Worm (Caenorhabditis elegans): Measurements from ENCODE around the gene Y73F8A.26.

- TF ChIP-seq unc-62 (GFP tag; optimal IDR thresholded peaks at IDR 0.05) (no peak), snpc-4 (tag; optimal IDR thresholded peaks at IDR 0.05) (no peak), lsy-2 (tag; optimal IDR thresholded peaks at IDR 0.05) (no peak)
These were observed at the start of gene Y73F8A.26 for ce11 chrIV:15473588-15474271.
